Fruit fly (Drosophila melanogaster): ENCODE measurements around the gene CG4631.

CG4631 gene

dm6 chr2L:16648925-16649324 is 41.8 kb downstream of the CG4631 start:
- TF ChIP-seq CG8478 (optimal IDR thresholded peaks at IDR 0.05) = no peak
- no peak for TF ChIP-seq CTCF (optimal IDR thresholded peaks at IDR 0.05)

- TF ChIP-seq CG8478 (optimal IDR thresholded peaks at IDR 0.05) (no peak), CTCF (optimal IDR thresholded peaks at IDR 0.05) (no peak)
These were observed 46.4 kb downstream of the CG4631 start for dm6 chr2L:16653541-16653940.

dm6 chr2L:16656692-16657109 is 49.5 kb downstream of the CG4631 start:
- TF ChIP-seq CTCF (optimal IDR thresholded peaks at IDR 0.05) = no peak
- no peak for TF ChIP-seq CG8478 (optimal IDR thresholded peaks at IDR 0.05)

dm6 chr2L:16657467-16657866 is 50.3 kb downstream of the CG4631 start:
- TF ChIP-seq CG8478 (optimal IDR thresholded peaks at IDR 0.05) (no peak), CTCF (optimal IDR thresholded peaks at IDR 0.05) (no peak)
